Fruit fly (Drosophila melanogaster) whole organism, embryonic: ENCODE data around the gene CG7943.

Source experiments
- Abd-B ChIP-seq: fragments of 200-800 bp; sonication (Bioruptor generic); optimal IDR thresholded peaks from 2 replicates; lab custom pipeline; 2018; ENCODE audit warnings: missing biosample characterization, mild to moderate bottlenecking, missing genetic modification characterization, moderate library complexity
- Antp ChIP-seq: fragments of 200-800 bp; sonication (Bioruptor generic); optimal IDR thresholded peaks from 3 replicates; lab custom pipeline; 2016; ENCODE audit warnings: missing biosample characterization, missing genetic modification characterization
- Bdp1 ChIP-seq: fragments of 200-800 bp; sonication (Bioruptor generic); optimal IDR thresholded peaks from 3 replicates; lab custom pipeline; 2016; ENCODE audit warnings: missing biosample characterization, missing genetic modification characterization
- CG10321 ChIP-seq: fragments of 200-800 bp; sonication (Bioruptor generic); IDR thresholded peaks from 2 replicates; pipeline ENCODE4 v1.3.6; 2022; ENCODE audit warnings: missing biosample characterization, missing genetic modification characterization
- CG10959 ChIP-seq: fragments of 200-800 bp; sonication (Bioruptor generic); IDR thresholded peaks from 2 replicates; pipeline ENCODE4 v1.3.6; 2022; ENCODE audit warnings: missing biosample characterization, missing genetic modification characterization
- CG12071 ChIP-seq: fragments of 200-800 bp; sonication (Bioruptor generic); optimal IDR thresholded peaks from 3 replicates; lab custom pipeline; 2018; ENCODE audit warnings: missing biosample characterization, mild to moderate bottlenecking, missing genetic modification characterization
- CG1233 ChIP-seq: fragments of 200-800 bp; sonication (Bioruptor generic); optimal IDR thresholded peaks from 4 replicates; lab custom pipeline; 2018; ENCODE audit warnings: missing biosample characterization, mild to moderate bottlenecking, missing genetic modification characterization
- CG12942 ChIP-seq: fragments of 200-800 bp; sonication (Bioruptor generic); optimal IDR thresholded peaks from 3 replicates; lab custom pipeline; 2016; ENCODE audit warnings: missing biosample characterization, missing genetic modification characterization
- CG15011 ChIP-seq: fragments of 200-800 bp; sonication (Bioruptor generic); optimal IDR thresholded peaks from 3 replicates; lab custom pipeline; 2018; ENCODE audit warnings: missing biosample characterization, mild to moderate bottlenecking, missing genetic modification characterization
- CG17612 ChIP-seq: fragments of 200-800 bp; sonication (Bioruptor generic); IDR thresholded peaks from 2 replicates; pipeline ENCODE4 v1.3.6; 2022; ENCODE audit warnings: missing biosample characterization, missing genetic modification characterization
- CG18011 ChIP-seq: fragments of 200-800 bp; sonication (Bioruptor generic); optimal IDR thresholded peaks from 2 replicates; lab custom pipeline; 2017; ENCODE audit warnings: missing biosample characterization, missing genetic modification characterization, mild to moderate bottlenecking, moderate library complexity, missing genotype
- CG6683 ChIP-seq: fragments of 200-800 bp; sonication (Bioruptor generic); optimal IDR thresholded peaks from 2 replicates; lab custom pipeline; 2017; ENCODE audit warnings: missing biosample characterization, mild to moderate bottlenecking, missing genetic modification characterization, missing genetic modification reagents
- CG7372 ChIP-seq: fragments of 200-800 bp; sonication (Bioruptor generic); IDR thresholded peaks from 2 replicates; pipeline ENCODE4 v1.3.6; 2022; ENCODE audit warnings: missing biosample characterization, missing genetic modification characterization
- CG8281 ChIP-seq: fragments of 200-800 bp; sonication (Bioruptor generic); optimal IDR thresholded peaks from 2 replicates; lab custom pipeline; 2018; ENCODE audit warnings: missing biosample characterization, mild to moderate bottlenecking, missing genetic modification characterization, moderate library complexity
- CG8290 ChIP-seq, 3 experiments: fragments of 200-800 bp; sonication (Bioruptor generic); optimal IDR thresholded peaks; 2 replicates each; lab custom pipeline; 2016 to 2019; ENCODE audit warnings: missing biosample characterization in 3 of 3, missing genetic modification characterization in 3 of 3, mild to moderate bottlenecking in 2 of 3, moderate library complexity in 1 of 3
- CG8944 ChIP-seq: fragments of 200-800 bp; sonication (Bioruptor generic); optimal IDR thresholded peaks from 3 replicates; lab custom pipeline; 2016; ENCODE audit warnings: missing biosample characterization, missing genetic modification characterization
- CG9215 ChIP-seq: fragments of 200-800 bp; sonication (Bioruptor generic); IDR thresholded peaks from 2 replicates; pipeline ENCODE4 v1.3.6; 2022; ENCODE audit warnings: missing biosample characterization, missing genetic modification characterization
- CG9727 ChIP-seq: fragments of 200-800 bp; sonication (Bioruptor generic); optimal IDR thresholded peaks from 3 replicates; lab custom pipeline; 2017; ENCODE audit warnings: missing biosample characterization, mild to moderate bottlenecking, missing genetic modification characterization
- D19A ChIP-seq: fragments of 200-800 bp; optimal IDR thresholded peaks from 3 replicates; lab custom pipeline; 2019; ENCODE audit warnings: missing biosample characterization, mild to moderate bottlenecking, missing genetic modification characterization, moderate library complexity
- Dfd ChIP-seq, 2 experiments: fragments of >200 bp; optimal IDR thresholded peaks; 2 replicates each; lab custom pipeline; 2017; ENCODE audit warnings: missing biosample characterization in 2 of 2, missing genetic modification characterization in 2 of 2
- E2f1 ChIP-seq: fragments of 200-800 bp; sonication (Bioruptor generic); IDR thresholded peaks from 2 replicates; pipeline ENCODE4 v1.3.6; 2022; ENCODE audit warnings: missing biosample characterization, missing genetic modification characterization
- Gug ChIP-seq: fragments of 200-800 bp; sonication (Bioruptor generic); IDR thresholded peaks from 4 replicates; pipeline ENCODE4 v1.3.6; 2022; ENCODE audit warnings: missing biosample characterization, missing genetic modification characterization
- HLH54F ChIP-seq: fragments of 200-800 bp; sonication (Bioruptor generic); optimal IDR thresholded peaks from 3 replicates; lab custom pipeline; 2016; ENCODE audit warnings: missing biosample characterization, missing genetic modification characterization
- Hr39 ChIP-seq: fragments of >200 bp; optimal IDR thresholded peaks from 2 replicates; lab custom pipeline; 2017
- Kr ChIP-seq: fragments of 200-800 bp; sonication (Bioruptor generic); optimal IDR thresholded peaks from 2 replicates; lab custom pipeline; 2017; ENCODE audit warnings: missing biosample characterization, mild to moderate bottlenecking, missing genetic modification characterization
- Lim3 ChIP-seq: fragments of 200-800 bp; sonication (Bioruptor generic); IDR thresholded peaks from 2 replicates; pipeline ENCODE4 v1.3.6; 2022; ENCODE audit warnings: missing biosample characterization, missing genetic modification characterization
- Med ChIP-seq: fragments of 200-800 bp; sonication (Bioruptor generic); peaks from one replicate; lab custom pipeline; 2016; ENCODE audit warnings: missing biosample characterization, missing genetic modification characterization, mild to moderate bottlenecking, inconsistent platforms, moderate library complexity
- NfI ChIP-seq: fragments of 200-800 bp; sonication (Bioruptor generic); optimal IDR thresholded peaks from 3 replicates; lab custom pipeline; 2018; ENCODE audit warnings: missing biosample characterization, mild to moderate bottlenecking, missing genetic modification characterization, moderate library complexity
- Rfx ChIP-seq: fragments of 200-800 bp; sonication (Bioruptor generic); IDR thresholded peaks from 2 replicates; pipeline ENCODE4 v1.3.6; 2022; ENCODE audit warnings: missing biosample characterization, missing genetic modification characterization
- TFAM ChIP-seq: fragments of 200-800 bp; sonication (Bioruptor generic); optimal IDR thresholded peaks from 2 replicates; lab custom pipeline; 2017; ENCODE audit warnings: missing biosample characterization, missing genetic modification characterization, inconsistent platforms
- ac ChIP-seq: fragments of 200-800 bp; sonication (Bioruptor generic); optimal IDR thresholded peaks from 3 replicates; lab custom pipeline; 2017; ENCODE audit warnings: missing biosample characterization, mild to moderate bottlenecking, missing genetic modification characterization
- da ChIP-seq: fragments of 200-800 bp; sonication (Bioruptor generic); optimal IDR thresholded peaks from 2 replicates; lab custom pipeline; 2016; ENCODE audit warnings: missing biosample characterization, missing genetic modification characterization
- dmrt11E ChIP-seq: fragments of 200-800 bp; sonication (Bioruptor generic); optimal IDR thresholded peaks from 3 replicates; lab custom pipeline; 2018; ENCODE audit warnings: missing biosample characterization, mild to moderate bottlenecking, missing genetic modification characterization, moderate library complexity
- emc ChIP-seq: fragments of 200-800 bp; sonication (Bioruptor generic); optimal IDR thresholded peaks from 2 replicates; lab custom pipeline; 2016; ENCODE audit warnings: missing biosample characterization, missing genetic modification characterization
- en ChIP-seq: fragments of 200-800 bp; sonication (Bioruptor generic); optimal IDR thresholded peaks from 2 replicates; lab custom pipeline; 2016; ENCODE audit warnings: missing biosample characterization, missing genetic modification characterization
- gro ChIP-seq: fragments of 200-800 bp; sonication (Bioruptor generic); optimal IDR thresholded peaks from 2 replicates; lab custom pipeline; 2016; ENCODE audit warnings: missing biosample characterization, missing genetic modification characterization
- insv ChIP-seq, 2 experiments: fragments of 200-800 bp; sonication (Bioruptor generic); optimal IDR thresholded peaks; 3 replicates each; lab custom pipeline; 2016 to 2018; ENCODE audit warnings: missing biosample characterization in 2 of 2, missing genetic modification characterization in 2 of 2
- knrl ChIP-seq: fragments of 200-800 bp; sonication (Bioruptor generic); IDR thresholded peaks from 3 replicates; pipeline ENCODE4 v1.3.6; 2022; ENCODE audit warnings: missing biosample characterization, missing genetic modification characterization; ENCODE audit not compliant: partially characterized antibody
- lov ChIP-seq, 2 experiments: fragments of 200-800 bp in 1 of 2; fragments of >200 bp in 1 of 2; sonication (Bioruptor generic) in 1 of 2; IDR thresholded peaks in 1 of 2; optimal IDR thresholded peaks in 1 of 2; 2 replicates in 1 of 2; 3 replicates in 1 of 2; pipeline versions ENCODE4 v1.3.6 to Lab custom; 2017 to 2022; ENCODE audit warnings: missing biosample characterization in 1 of 2, missing genetic modification characterization in 1 of 2
- odd ChIP-seq: fragments of 200-800 bp; sonication (Bioruptor generic); optimal IDR thresholded peaks from 2 replicates; lab custom pipeline; 2017; ENCODE audit warnings: missing biosample characterization, mild to moderate bottlenecking, missing genetic modification characterization
- pnt ChIP-seq: fragments of 200-800 bp; sonication (Bioruptor generic); optimal IDR thresholded peaks from 3 replicates; lab custom pipeline; 2016; ENCODE audit warnings: missing biosample characterization, missing genetic modification characterization
- row ChIP-seq: fragments of 200-800 bp; sonication (Bioruptor generic); IDR thresholded peaks from 3 replicates; pipeline ENCODE4 v1.3.6; 2022; ENCODE audit warnings: missing biosample characterization, missing genetic modification characterization
- sd ChIP-seq: fragments of 200-800 bp; sonication (Bioruptor generic); optimal IDR thresholded peaks from 3 replicates; lab custom pipeline; 2018; ENCODE audit warnings: missing biosample characterization, mild to moderate bottlenecking, missing genetic modification characterization, moderate library complexity
- slbo ChIP-seq: fragments of 200-800 bp; sonication (Bioruptor generic); IDR thresholded peaks from 2 replicates; pipeline ENCODE4 v1.3.6; 2022; ENCODE audit warnings: missing biosample characterization, missing genetic modification characterization
- slou ChIP-seq: fragments of 200-800 bp; sonication (Bioruptor generic); optimal IDR thresholded peaks from 3 replicates; lab custom pipeline; 2016; ENCODE audit warnings: missing biosample characterization, missing genetic modification characterization
- sna ChIP-seq: fragments of 200-800 bp; sonication (Bioruptor generic); IDR thresholded peaks from 2 replicates; pipeline ENCODE4 v1.3.6; 2022; ENCODE audit warnings: missing biosample characterization, missing genetic modification characterization; ENCODE audit not compliant: partially characterized antibody
- wdn ChIP-seq: fragments of 200-800 bp; sonication (Bioruptor generic); IDR thresholded peaks from 2 replicates; pipeline ENCODE4 v1.3.6; 2022; ENCODE audit warnings: missing biosample characterization, missing genetic modification characterization

The CG7943 gene

DNA sequence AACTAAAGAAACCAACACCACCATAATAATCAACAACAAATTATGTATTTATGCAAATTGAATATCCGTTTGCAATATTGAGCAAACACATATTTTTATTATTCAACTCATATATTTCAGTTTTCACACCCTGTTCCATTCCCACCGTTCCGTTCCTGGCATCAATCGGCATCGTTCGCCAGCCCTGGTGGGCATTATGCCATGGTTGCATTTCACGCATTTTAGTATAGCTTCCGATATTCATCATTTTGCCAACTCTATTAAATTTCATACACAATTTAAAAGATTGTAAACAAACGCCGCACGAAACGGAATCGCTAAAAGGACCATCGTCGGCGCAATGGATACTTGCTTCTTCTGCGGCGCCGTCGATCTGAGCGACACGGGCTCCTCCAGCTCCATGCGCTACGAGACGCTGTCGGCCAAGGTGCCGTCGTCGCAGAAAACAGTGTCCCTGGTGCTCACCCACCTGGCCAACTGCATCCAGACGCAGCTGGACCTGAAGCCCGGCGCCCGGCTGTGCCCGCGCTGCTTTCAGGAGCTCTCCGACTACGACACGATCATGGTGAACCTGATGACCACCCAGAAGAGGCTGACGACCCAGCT, 3.0 kb upstream of the CG7943 start, which contains the start of gene Sry-delta (continued):
- TF ChIP-seq CG10959 (no peak), CG8281 (tag; lab: Kevin White, UChicago) (no peak), da (peak; percentile 31), CG6683 (GFP tag; lab: Kevin White, UChicago) (peak; percentile 50), CG15011 (no peak), TFAM (peak; percentile 13), Lim3 (GFP tag; lab: Robert Waterston, UW) (no peak), Antp (GFP tag; lab: Kevin White, UChicago) (peak; percentile 92), Hr39 (lab: Kevin White, UChicago) (no peak), CG1233 (GFP tag; lab: Kevin White, UChicago) (peak; percentile 52), slou (peak; percentile 68), wdn (GFP tag; lab: Robert Waterston, UW) (peak; percentile 56; the same call in 1 of the 2 replicates), CG9215 (GFP tag; lab: Robert Waterston, UW) (peak; percentile 75), Abd-B (peak; percentile 86), ac (GFP tag; lab: Kevin White, UChicago) (peak; percentile 11), Kr (GFP tag; lab: Kevin White, UChicago) (no peak), emc (peak; percentile 80), lov (optimal IDR thresholded peaks at IDR 0.05; lab: Kevin White, UChicago) (no peak), lov (GFP tag; IDR thresholded peaks at IDR 0.05; lab: Robert Waterston, UW) (peak; percentile 64; the same call in 2 of the 3 replicates), CG10321 (peak; percentile 8; the same call in 1 of the 2 replicates), CG12071 (GFP tag; lab: Kevin White, UChicago) (no peak), NfI (GFP tag; lab: Kevin White, UChicago) (peak; percentile 83), dmrt11E (tag; lab: Kevin White, UChicago) (peak; percentile 59), CG18011 (GFP tag; lab: Kevin White, UChicago) (peak; percentile 72), Gug (GFP tag; lab: Robert Waterston, UW) (peak; percentile 87; the same call in 3 of the 4 replicates), odd (GFP tag; lab: Kevin White, UChicago) (no peak), HLH54F (GFP tag; lab: Kevin White, UChicago) (peak; percentile 90), sna (GFP tag; lab: Robert Waterston, UW) (peak; percentile 81), Dfd (GFP tag; optimal IDR thresholded peaks at IDR 0.05; lab: Kevin White, UChicago) (no peak), CG9727 (GFP tag; lab: Kevin White, UChicago) (peak; percentile 78), CG12942 (peak; percentile 86), E2f1 (peak; percentile 67), pnt (GFP tag; lab: Kevin White, UChicago) (peak; percentile 86), insv (GFP tag; optimal IDR thresholded peaks at IDR 0.05; lab: Kevin White, UChicago) (peak in 1 of 2 experiments; percentile 46), gro (GFP tag; lab: Kevin White, UChicago) (peak; percentile 93), en (peak; percentile 65), CG7372 (GFP tag; lab: Robert Waterston, UW) (peak; percentile 44; the same call in 1 of the 2 replicates), D19A (tag; lab: Kevin White, UChicago) (no peak), CG8944 (GFP tag; lab: Kevin White, UChicago) (peak; percentile 85), slbo (peak; percentile 94), Bdp1 (peak; percentile 73)

DNA sequence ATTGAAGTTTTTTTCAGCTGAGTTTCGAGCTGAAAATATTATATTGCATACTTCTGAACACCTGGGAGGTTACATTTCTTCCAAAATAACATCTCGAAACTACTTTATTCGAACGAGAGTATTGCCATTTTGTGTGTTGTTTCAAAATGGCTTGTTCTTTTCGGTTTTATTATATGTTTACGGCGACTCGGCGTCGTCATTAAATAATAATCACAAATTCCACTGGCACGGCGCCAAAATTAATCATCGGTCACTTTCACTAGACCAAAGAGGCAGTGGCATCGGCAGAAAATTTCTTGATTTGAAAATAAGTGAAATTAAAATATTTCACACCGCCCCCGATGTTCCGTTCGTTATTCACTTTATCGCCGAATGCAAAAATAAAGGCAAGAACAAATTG, 4.2 kb downstream of the CG7943 start:
- TF ChIP-seq Med (peak; percentile 53), knrl (GFP tag; lab: Robert Waterston, UW) (no peak), Rfx (GFP tag; lab: Robert Waterston, UW) (0 out of 2 replicates have a peak, but pooled peaks have one; percentile 15), row (GFP tag; lab: Robert Waterston, UW) (peak; percentile 30; the same call in 2 of the 3 replicates), dmrt11E (tag; lab: Kevin White, UChicago) (no peak), sd (peak; percentile 67), CG8290 (GFP tag; optimal IDR thresholded peaks at IDR 0.05; lab: Kevin White, UChicago) (no peak), CG8290 (tag; optimal IDR thresholded peaks at IDR 0.05; lab: Kevin White, UChicago) (peak in 1 of 2 experiments; percentile 26), CG17612 (GFP tag; lab: Robert Waterston, UW) (peak; percentile 42; the same call in 1 of the 2 replicates)
- TF ChIP-seq, all 482 proteins: peak for 6
